Worm (Caenorhabditis elegans): ENCODE data around the gene npr-22.

ce11 chrIV:8523981-8524380, 35.3 kb upstream of the npr-22 start:
- TF ChIP-seq skn-1 (tag; optimal IDR thresholded peaks at IDR 0.05), result no peak
- no peak for TF ChIP-seq ceh-82 (tag; optimal IDR thresholded peaks at IDR 0.05)
- no peak for TF ChIP-seq unc-39 (tag; optimal IDR thresholded peaks at IDR 0.05)
- no peak for TF ChIP-seq ceh-9 (tag; optimal IDR thresholded peaks at IDR 0.05)
- TF ChIP-seq elt-1 (tag; optimal IDR thresholded peaks at IDR 0.05), result no peak
- no peak for TF ChIP-seq egl-27 (tag; optimal IDR thresholded peaks at IDR 0.05)
- no peak for TF ChIP-seq ama-1 (optimal IDR thresholded peaks at IDR 0.05)
- no peak for TF ChIP-seq ztf-11 (tag; optimal IDR thresholded peaks at IDR 0.05)
- TF ChIP-seq mdl-1 (tag; optimal IDR thresholded peaks at IDR 0.05), result no peak

All from whole organism, L3 larva.